Worm (Caenorhabditis elegans) whole organism, L1 larva: Measurements from ENCODE around the gene rps-25.

Experiments
- C04F5.9 ChIP-seq: sonication (generic microtip); optimal IDR thresholded peaks from 2 replicates; lab custom pipeline; 2016; ENCODE audit warnings: missing genetic modification characterization, missing compliant biosample characterization
- C16A3.4 ChIP-seq: fragments of 150-350 bp; optimal IDR thresholded peaks from 2 replicates; lab custom pipeline; 2014; ENCODE audit warnings: missing biosample characterization, missing genetic modification characterization
- F16B12.6 ChIP-seq: fragments of 150-350 bp; optimal IDR thresholded peaks from 2 replicates; lab custom pipeline; 2014; ENCODE audit warnings: missing biosample characterization, missing genetic modification characterization
- Y116A8C.19 ChIP-seq: sonication (generic microtip); optimal IDR thresholded peaks from 2 replicates; lab custom pipeline; 2016; ENCODE audit warnings: missing compliant biosample characterization, missing genetic modification characterization, borderline replicate concordance
- ama-1 ChIP-seq: fragments of 150-350 bp; optimal IDR thresholded peaks from 2 replicates; lab custom pipeline; 2014
- ceh-63 ChIP-seq: fragments of 200-800 bp; sonication (Bioruptor generic); optimal IDR thresholded peaks from 2 replicates; lab custom pipeline; 2018; ENCODE audit warnings: mild to moderate bottlenecking, missing genetic modification characterization, missing compliant biosample characterization
- ceh-8 ChIP-seq: fragments of 200-800 bp; sonication (Bioruptor generic); optimal IDR thresholded peaks from 2 replicates; lab custom pipeline; 2018; ENCODE audit warnings: mild to moderate bottlenecking, missing genetic modification characterization, moderate library complexity, missing compliant biosample characterization
- ces-1 ChIP-seq: fragments of 150-350 bp; optimal IDR thresholded peaks from 2 replicates; lab custom pipeline; 2014; ENCODE audit warnings: missing biosample characterization, missing genetic modification reagents, missing genetic modification characterization
- dsc-1 ChIP-seq: sonication (generic microtip); optimal IDR thresholded peaks from 2 replicates; lab custom pipeline; 2016; ENCODE audit warnings: mild to moderate bottlenecking, missing genetic modification characterization, missing compliant biosample characterization
- efl-1 ChIP-seq, 4 experiments: fragments of 150-350 bp; optimal IDR thresholded peaks in 3 of 4; peaks in 1 of 4; 1 replicate in 1 of 4; 2 replicates in 3 of 4; lab custom pipeline; 2014; ENCODE audit warnings: missing biosample characterization in 2 of 4, missing genetic modification characterization in 2 of 4, missing genetic modification reagents in 2 of 4
- egl-13 ChIP-seq: sonication (generic microtip); optimal IDR thresholded peaks from 2 replicates; lab custom pipeline; 2016; ENCODE audit warnings: missing genotype, missing genetic modification reagents, missing genetic modification characterization, missing compliant biosample characterization
- egl-27 ChIP-seq, 2 experiments: fragments of 150-350 bp in 1 of 2; sonication (generic microtip); optimal IDR thresholded peaks; 3 replicates each; lab custom pipeline; 2017 to 2018; ENCODE audit warnings: missing biosample characterization in 2 of 2, missing genetic modification characterization in 2 of 2, missing genetic modification reagents in 2 of 2
- elt-3 ChIP-seq, 6 experiments: fragments of 150-350 bp in 1 of 6; sonication (generic microtip); optimal IDR thresholded peaks; 2 replicates each; lab custom pipeline; 2017 to 2018; ENCODE audit warnings: missing biosample characterization in 6 of 6, missing genetic modification characterization in 6 of 6, inconsistent platforms in 1 of 6
- ets-5 ChIP-seq: fragments of 200-800 bp; sonication (Bioruptor generic); IDR thresholded peaks from 2 replicates; pipeline ENCODE4 v1.3.6; 2022; ENCODE audit warnings: missing genetic modification characterization, missing compliant biosample characterization
- fkh-10 ChIP-seq: sonication (generic microtip); optimal IDR thresholded peaks from 2 replicates; lab custom pipeline; 2017; ENCODE audit warnings: missing biosample characterization, missing genetic modification reagents, missing genetic modification characterization
- fkh-4 ChIP-seq: sonication (generic microtip); optimal IDR thresholded peaks from 2 replicates; lab custom pipeline; 2016; ENCODE audit warnings: missing compliant biosample characterization, missing genetic modification characterization, borderline replicate concordance
- hpl-2 ChIP-seq: fragments of 150-350 bp; optimal IDR thresholded peaks from 2 replicates; lab custom pipeline; 2014; ENCODE audit warnings: missing biosample characterization, missing genetic modification reagents, missing genetic modification characterization
- lin-13 ChIP-seq: fragments of 150-350 bp; optimal IDR thresholded peaks from 2 replicates; lab custom pipeline; 2014; ENCODE audit warnings: missing biosample characterization, missing genetic modification reagents, missing genetic modification characterization
- lin-14 ChIP-seq: fragments of 200-800 bp; sonication (Bioruptor generic); optimal IDR thresholded peaks from 2 replicates; lab custom pipeline; 2018; ENCODE audit warnings: mild to moderate bottlenecking, missing genetic modification characterization, moderate library complexity, missing compliant biosample characterization
- lin-15B ChIP-seq: fragments of 150-350 bp; sonication (generic microtip); optimal IDR thresholded peaks from 3 replicates; lab custom pipeline; 2014; ENCODE audit warnings: missing biosample characterization, missing genetic modification characterization
- lin-35 ChIP-seq, 2 experiments: fragments of 150-350 bp; optimal IDR thresholded peaks; 2 replicates each; lab custom pipeline; 2014; ENCODE audit warnings: missing biosample characterization in 2 of 2, missing genetic modification characterization in 2 of 2, missing genetic modification reagents in 2 of 2
- lin-39 ChIP-seq: fragments of 150-350 bp; optimal IDR thresholded peaks from 2 replicates; lab custom pipeline; 2014; ENCODE audit warnings: missing biosample characterization, missing genetic modification reagents, missing genetic modification characterization
- lir-3 ChIP-seq: sonication (generic microtip); optimal IDR thresholded peaks from 2 replicates; lab custom pipeline; 2016; ENCODE audit warnings: mild to moderate bottlenecking, missing genetic modification characterization, moderate library complexity, missing compliant biosample characterization; ENCODE audit not compliant: poor library complexity
- mdl-1 ChIP-seq, 2 experiments: fragments of 150-350 bp; optimal IDR thresholded peaks; 2 replicates each; lab custom pipeline; 2014 to 2017; ENCODE audit warnings: missing biosample characterization in 2 of 2, missing genetic modification characterization in 2 of 2, inconsistent platforms in 1 of 2
- mef-2 ChIP-seq: fragments of 150-350 bp; optimal IDR thresholded peaks from 2 replicates; lab custom pipeline; 2014; ENCODE audit warnings: missing biosample characterization, missing genetic modification characterization
- mep-1 ChIP-seq: fragments of 150-350 bp; optimal IDR thresholded peaks from 2 replicates; lab custom pipeline; 2014; ENCODE audit warnings: missing biosample characterization, missing genetic modification characterization
- nhr-19 ChIP-seq: fragments of 200-800 bp; sonication (Bioruptor generic); conservative IDR thresholded peaks from 2 replicates; pipeline ENCODE4 v1.3.6; 2022; ENCODE audit warnings: missing genetic modification characterization, missing compliant biosample characterization
- nhr-28 ChIP-seq: fragments of 150-350 bp; optimal IDR thresholded peaks from 2 replicates; lab custom pipeline; 2014; ENCODE audit warnings: missing biosample characterization, missing genetic modification characterization
- nhr-47 ChIP-seq: sonication (generic microtip); optimal IDR thresholded peaks from 2 replicates; lab custom pipeline; 2016; ENCODE audit warnings: mild to moderate bottlenecking, missing genetic modification characterization, moderate library complexity, missing compliant biosample characterization
- pag-3 ChIP-seq: sonication (generic microtip); optimal IDR thresholded peaks from 2 replicates; lab custom pipeline; 2017; ENCODE audit warnings: missing genetic modification characterization, mild to moderate bottlenecking, missing compliant biosample characterization, antibody characterized with exemption, borderline replicate concordance; ENCODE audit not compliant: insufficient read depth
- rnt-1 ChIP-seq: sonication (generic microtip); optimal IDR thresholded peaks from 2 replicates; lab custom pipeline; 2016; ENCODE audit warnings: mild to moderate bottlenecking, missing genetic modification characterization, moderate library complexity, missing compliant biosample characterization
- snpc-4 ChIP-seq: fragments of 150-350 bp; optimal IDR thresholded peaks from 2 replicates; lab custom pipeline; 2014; ENCODE audit warnings: missing biosample characterization, missing genetic modification characterization
- snu-23 ChIP-seq: sonication (generic microtip); optimal IDR thresholded peaks from 2 replicates; lab custom pipeline; 2016; ENCODE audit warnings: missing genetic modification characterization, missing compliant biosample characterization
- sox-4 ChIP-seq: sonication (generic microtip); optimal IDR thresholded peaks from 2 replicates; lab custom pipeline; 2016; ENCODE audit warnings: missing genetic modification characterization, missing compliant biosample characterization
- sptf-1 ChIP-seq: fragments of 150-350 bp; optimal IDR thresholded peaks from 2 replicates; lab custom pipeline; 2014; ENCODE audit warnings: missing biosample characterization, missing genetic modification characterization
- sup-37 ChIP-seq: fragments of 200-800 bp; sonication (Bioruptor generic); optimal IDR thresholded peaks from 2 replicates; lab custom pipeline; 2018; ENCODE audit warnings: mild to moderate bottlenecking, missing genetic modification characterization, missing compliant biosample characterization
- swsn-7 ChIP-seq: sonication (generic microtip); optimal IDR thresholded peaks from 2 replicates; lab custom pipeline; 2016; ENCODE audit warnings: missing genetic modification characterization, missing compliant biosample characterization
- tlp-1 ChIP-seq: fragments of 150-350 bp; optimal IDR thresholded peaks from 2 replicates; lab custom pipeline; 2014; ENCODE audit warnings: missing biosample characterization, missing genetic modification characterization
- unc-130 ChIP-seq: fragments of 150-350 bp; optimal IDR thresholded peaks from 2 replicates; lab custom pipeline; 2017; ENCODE audit warnings: missing biosample characterization, missing genetic modification characterization, inconsistent platforms
- unc-30 ChIP-seq: sonication (generic microtip); optimal IDR thresholded peaks from 2 replicates; lab custom pipeline; 2017; ENCODE audit warnings: missing biosample characterization, missing genetic modification characterization
- unc-62 ChIP-seq: fragments of 150-350 bp; optimal IDR thresholded peaks from 2 replicates; lab custom pipeline; 2014; ENCODE audit warnings: missing biosample characterization, missing genetic modification reagents, missing genetic modification characterization
- zip-4 ChIP-seq: fragments of 200-800 bp; sonication (Bioruptor generic); optimal IDR thresholded peaks from 2 replicates; lab custom pipeline; 2018; ENCODE audit warnings: mild to moderate bottlenecking, missing genetic modification characterization, moderate library complexity, missing compliant biosample characterization
- ztf-11 ChIP-seq, 2 experiments: sonication (generic microtip); optimal IDR thresholded peaks; 2 replicates each; lab custom pipeline; 2016 to 2017; ENCODE audit warnings: missing genetic modification characterization in 2 of 2, missing biosample characterization in 1 of 2, missing compliant biosample characterization in 1 of 2

rps-25 gene

DNA sequence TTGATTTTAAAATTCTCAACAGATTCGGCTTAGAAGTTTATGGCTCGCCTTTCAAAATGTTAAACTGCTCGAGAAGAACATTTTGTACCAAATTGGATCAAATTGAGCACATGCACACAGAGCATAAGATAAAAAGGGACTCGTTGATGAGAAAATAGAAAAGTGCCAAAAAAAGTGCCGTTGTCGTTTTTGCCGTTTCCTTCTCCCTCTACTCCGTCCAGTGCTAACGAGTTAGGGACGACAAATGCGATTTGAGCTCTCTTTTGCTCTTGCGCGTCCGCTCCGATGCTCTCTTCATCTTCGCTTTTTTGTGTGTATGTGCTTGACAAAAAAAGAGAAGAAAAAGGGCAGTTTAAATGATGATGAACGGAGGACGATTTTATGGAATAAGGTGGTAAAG is 32.3 kb downstream of the rps-25 start:
- TF ChIP-seq sox-4 (tag; lab: Kevin White, UChicago) (no peak), ztf-11 (tag; optimal IDR thresholded peaks at IDR 0.05; lab: Kevin White, UChicago) (no peak), mep-1 (no peak), lin-14 (GFP tag; lab: Kevin White, UChicago) (peak; percentile 79), lin-13 (GFP tag; lab: Kevin White, UChicago) (no peak), mef-2 (tag; lab: Kevin White, UChicago) (no peak), sup-37 (GFP tag; lab: Kevin White, UChicago) (no peak), egl-13 (no peak), ces-1 (peak; percentile 24), efl-1 (optimal IDR thresholded peaks at IDR 0.05; lab: Kevin White, UChicago) (no peak), efl-1 (GFP tag; optimal IDR thresholded peaks at IDR 0.05 in 1 of 2; lab: Kevin White, UChicago) (peak in 1 of 2 experiments; percentile 44), zip-4 (GFP tag; lab: Kevin White, UChicago) (no peak), lin-35 (GFP tag; optimal IDR thresholded peaks at IDR 0.05; lab: Kevin White, UChicago) (no peak), ets-5 (no peak), elt-3 (tag; optimal IDR thresholded peaks at IDR 0.05; lab: Kevin White, UChicago) (no peak), fkh-4 (tag; lab: Kevin White, UChicago) (no peak), rnt-1 (tag; lab: Kevin White, UChicago) (no peak), Y116A8C.19 (no peak), nhr-19 (GFP tag; lab: Robert Waterston, UW) (no peak), sptf-1 (tag; lab: Kevin White, UChicago) (no peak), F16B12.6 (no peak), unc-30 (tag; lab: Kevin White, UChicago) (no peak), ceh-63 (GFP tag; lab: Kevin White, UChicago) (no peak), snu-23 (GFP tag; lab: Kevin White, UChicago) (no peak), lin-15B (tag; lab: Kevin White, UChicago) (no peak), nhr-28 (tag; lab: Kevin White, UChicago) (no peak), C04F5.9 (tag; lab: Kevin White, UChicago) (no peak), snpc-4 (tag; lab: Kevin White, UChicago) (no peak), fkh-10 (GFP tag; lab: Kevin White, UChicago) (peak; percentile 95), pag-3 (tag; lab: Kevin White, UChicago) (no peak), egl-27 (tag; optimal IDR thresholded peaks at IDR 0.05; lab: Kevin White, UChicago) (no peak), tlp-1 (tag; lab: Kevin White, UChicago) (no peak)
- TF ChIP-seq, all 84 proteins: peak for 4

- no peak for TF ChIP-seq ama-1 (lab: Kevin White, UChicago)
- TF ChIP-seq hpl-2 = no peak
- TF ChIP-seq mdl-1 (tag; optimal IDR thresholded peaks at IDR 0.05; lab: Kevin White, UChicago) = no peak
These were observed 44.1 kb downstream of the rps-25 start, which contains the start of gene H04M03.12 for ce11 chrIV:5903305-5903778. H04M03.12 (minus strand) TSS chrIV:5903355.

DNA sequence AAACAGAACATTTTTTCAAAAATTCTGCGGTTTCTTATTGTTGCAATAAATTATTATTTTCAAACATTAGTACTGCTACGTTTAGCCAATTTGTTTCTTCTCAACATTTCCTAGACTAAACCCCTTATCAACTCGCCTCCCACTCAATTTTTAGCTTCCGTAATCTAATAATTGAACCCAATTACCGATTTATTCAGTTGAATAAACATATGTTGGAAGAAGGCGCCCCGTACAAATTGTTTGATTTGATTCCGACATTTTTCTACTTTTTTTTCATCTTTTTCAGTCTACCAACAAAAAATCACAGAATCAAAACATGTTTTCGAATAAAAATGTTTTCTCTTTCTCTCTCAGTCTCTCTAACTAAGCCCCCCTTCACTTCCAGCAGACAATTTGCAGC is 44.7 kb downstream of the rps-25 start:
- TF ChIP-seq lir-3 (no peak), egl-13 (no peak), unc-62 (no peak), swsn-7 (tag; lab: Kevin White, UChicago) (no peak), dsc-1 (tag; lab: Kevin White, UChicago) (no peak), ceh-8 (GFP tag; lab: Kevin White, UChicago) (peak; percentile 68), lin-15B (tag; lab: Kevin White, UChicago) (no peak), tlp-1 (tag; lab: Kevin White, UChicago) (no peak), C16A3.4 (tag; lab: Kevin White, UChicago) (no peak), lin-39 (no peak), nhr-47 (peak; percentile 29), unc-130 (tag; lab: Kevin White, UChicago) (no peak), lin-14 (GFP tag; lab: Kevin White, UChicago) (peak; percentile 51)
